Worm (Caenorhabditis elegans) whole organism, L2 larva: ENCODE results near the gene srw-100.

Source experiments
- ama-1 ChIP-seq: fragments of 150-350 bp; optimal IDR thresholded peaks from 2 replicates; lab custom pipeline; 2018; ENCODE audit warnings: inconsistent platforms
- blmp-1 ChIP-seq: sonication (generic microtip); optimal IDR thresholded peaks from 2 replicates; lab custom pipeline; 2017; ENCODE audit warnings: missing genetic modification characterization, mild to moderate bottlenecking, missing compliant biosample characterization, antibody characterized with exemption, moderate library complexity; ENCODE audit not compliant: insufficient read depth
- ceh-82 ChIP-seq: fragments of 150-350 bp; optimal IDR thresholded peaks from 2 replicates; lab custom pipeline; 2014; ENCODE audit warnings: missing biosample characterization, missing genetic modification characterization
- egl-27 ChIP-seq: sonication (generic microtip); optimal IDR thresholded peaks from 3 replicates; lab custom pipeline; 2017; ENCODE audit warnings: missing biosample characterization, missing genetic modification reagents, missing genetic modification characterization
- elt-3 ChIP-seq: sonication (generic microtip); optimal IDR thresholded peaks from 2 replicates; lab custom pipeline; 2017; ENCODE audit warnings: missing biosample characterization, missing genetic modification characterization
- gmeb-1 ChIP-seq: fragments of 150-350 bp; optimal IDR thresholded peaks from 2 replicates; lab custom pipeline; 2014; ENCODE audit warnings: missing biosample characterization, missing genetic modification characterization
- lin-39 ChIP-seq: fragments of 150-350 bp; optimal IDR thresholded peaks from 2 replicates; lab custom pipeline; 2014; ENCODE audit warnings: missing biosample characterization, missing genetic modification reagents, missing genetic modification characterization
- lsy-2 ChIP-seq, 2 experiments: fragments of 150-350 bp in 1 of 2; sonication (generic microtip) in 1 of 2; optimal IDR thresholded peaks; 2 replicates each; lab custom pipeline; 2014 to 2017; ENCODE audit warnings: missing biosample characterization in 2 of 2, missing genetic modification characterization in 2 of 2
- mab-5 ChIP-seq: fragments of 150-350 bp; optimal IDR thresholded peaks from 2 replicates; lab custom pipeline; 2014; ENCODE audit warnings: missing biosample characterization, missing genetic modification characterization
- nhr-237 ChIP-seq: fragments of 150-350 bp; optimal IDR thresholded peaks from 2 replicates; lab custom pipeline; 2014; ENCODE audit warnings: missing biosample characterization, missing genetic modification characterization
- nhr-6 ChIP-seq: fragments of 150-350 bp; optimal IDR thresholded peaks from 2 replicates; lab custom pipeline; 2014; ENCODE audit warnings: missing biosample characterization, missing genetic modification characterization
- nhr-77 ChIP-seq: fragments of 150-350 bp; optimal IDR thresholded peaks from 2 replicates; lab custom pipeline; 2014; ENCODE audit warnings: missing biosample characterization, missing genetic modification characterization
- peb-1 ChIP-seq: fragments of 150-350 bp; optimal IDR thresholded peaks from 2 replicates; lab custom pipeline; 2014; ENCODE audit warnings: missing biosample characterization, missing genetic modification characterization
- ztf-11 ChIP-seq: sonication (generic microtip); optimal IDR thresholded peaks from 2 replicates; lab custom pipeline; 2017; ENCODE audit warnings: missing biosample characterization, missing genetic modification characterization

DNA sequence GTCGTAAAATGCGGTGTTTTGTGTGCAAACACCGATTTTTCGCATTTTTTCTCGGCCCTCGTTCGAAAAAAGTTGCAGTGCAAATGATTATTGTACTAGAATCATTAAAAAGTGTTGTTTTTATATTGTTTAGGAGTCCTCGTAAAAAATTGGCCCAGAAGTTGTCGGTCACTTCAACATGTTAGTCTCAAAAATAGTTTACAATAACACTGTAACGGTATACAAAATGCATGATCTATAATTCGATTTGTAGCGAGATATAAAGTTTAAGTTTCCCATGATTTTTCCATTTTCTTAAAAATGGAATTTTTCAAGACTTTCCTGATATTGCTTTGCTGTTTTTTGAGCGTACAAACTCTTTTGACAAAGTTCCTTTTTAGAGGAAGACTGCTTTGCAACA is 44.1 kb upstream of the srw-100 start, which contains the start of gene K04F1.8:
- no peak for TF ChIP-seq ama-1 (lab: Kevin White, UChicago)
- TF ChIP-seq lin-39 (tag; lab: Kevin White, UChicago), result no peak
- TF ChIP-seq peb-1, result no peak
- TF ChIP-seq ceh-82, result no peak
- no peak for TF ChIP-seq nhr-6
- no peak for TF ChIP-seq ztf-11 (tag; lab: Kevin White, UChicago)
- no peak for TF ChIP-seq gmeb-1
- TF ChIP-seq blmp-1 (tag; lab: Kevin White, UChicago), result no peak
- no peak for TF ChIP-seq nhr-237
- TF ChIP-seq mab-5, result no peak
- TF ChIP-seq egl-27 (tag; lab: Kevin White, UChicago), result no peak
- TF ChIP-seq elt-3 (tag; lab: Kevin White, UChicago), result no peak
- TF ChIP-seq nhr-77 (tag; lab: Kevin White, UChicago), result no peak
- no peak for TF ChIP-seq lsy-2 (tag; optimal IDR thresholded peaks at IDR 0.05; lab: Kevin White, UChicago)
